Comparison of ENCODE assay signal across 1 fruit fly cellular context in genomic region chr3L:960557-960956, dm6.
TF ChIP-seq lines count a peak whose summit lies in the region.

No protein-coding gene starts in this region.

TF ChIP-seq in whole organism, embryonic, 481 proteins besides CTCF, POLR2A, EP300 and RAD21 (continued from another document):
- TF ChIP-seq Hr51 (GFP tag; optimal IDR thresholded peaks at IDR 0.05; lab: Kevin White, UChicago): peak in 1 of 2 experiments; percentile 55
- peak; percentile 45 for TF ChIP-seq scrt (GFP tag; optimal IDR thresholded peaks at IDR 0.05; lab: Kevin White, UChicago)
- no peak for TF ChIP-seq CG18476 (GFP tag; optimal IDR thresholded peaks at IDR 0.05; lab: Kevin White, UChicago)
- peak; percentile 4 for TF ChIP-seq CG4707 (GFP tag; optimal IDR thresholded peaks at IDR 0.05; lab: Kevin White, UChicago)
- peak; percentile 55 for TF ChIP-seq B-H2 (GFP tag; optimal IDR thresholded peaks at IDR 0.05; lab: Kevin White, UChicago)
- TF ChIP-seq ttk (GFP tag; IDR thresholded peaks at IDR 0.05; lab: Robert Waterston, UW): no peak
- TF ChIP-seq CG13296 (GFP tag; optimal IDR thresholded peaks at IDR 0.05; lab: Kevin White, UChicago): peak; percentile 75
- TF ChIP-seq bigmax (GFP tag; optimal IDR thresholded peaks at IDR 0.05; lab: Kevin White, UChicago): no peak
- TF ChIP-seq CG8281 (tag; optimal IDR thresholded peaks at IDR 0.05; lab: Kevin White, UChicago): peak; percentile 27
- peak in 1 of 2 experiments; percentile 58 for TF ChIP-seq Eip74EF (GFP tag; optimal IDR thresholded peaks at IDR 0.05; lab: Kevin White, UChicago)
- TF ChIP-seq NfI (GFP tag; optimal IDR thresholded peaks at IDR 0.05; lab: Kevin White, UChicago): no peak
- peak; percentile 37 for TF ChIP-seq dmrt99B (tag; optimal IDR thresholded peaks at IDR 0.05; lab: Kevin White, UChicago)
- TF ChIP-seq nau (GFP tag; optimal IDR thresholded peaks at IDR 0.05; lab: Kevin White, UChicago): peak; percentile 40
- peak; percentile 34 for TF ChIP-seq kah (GFP tag; optimal IDR thresholded peaks at IDR 0.05; lab: Kevin White, UChicago)
- no peak for TF ChIP-seq CG6765 (GFP tag; optimal IDR thresholded peaks at IDR 0.05; lab: Kevin White, UChicago)
- peak; percentile 42 for TF ChIP-seq CG17912 (GFP tag; optimal IDR thresholded peaks at IDR 0.05; lab: Kevin White, UChicago)
- peak; percentile 63 for TF ChIP-seq CG3281 (GFP tag; optimal IDR thresholded peaks at IDR 0.05; lab: Kevin White, UChicago)
- peak; percentile 60 for TF ChIP-seq CG15269 (tag; optimal IDR thresholded peaks at IDR 0.05; lab: Kevin White, UChicago)
- peak; percentile 3 for TF ChIP-seq fd64A (GFP tag; optimal IDR thresholded peaks at IDR 0.05; lab: Kevin White, UChicago)
- peak; percentile 37 for TF ChIP-seq unpg (GFP tag; optimal IDR thresholded peaks at IDR 0.05; lab: Kevin White, UChicago)
- TF ChIP-seq CG6272 (GFP tag; IDR thresholded peaks at IDR 0.05; lab: Robert Waterston, UW): no peak
- TF ChIP-seq odd (GFP tag; optimal IDR thresholded peaks at IDR 0.05; lab: Kevin White, UChicago): peak; percentile 56
- TF ChIP-seq CG13424 (tag; optimal IDR thresholded peaks at IDR 0.05; lab: Kevin White, UChicago): peak; percentile 46
- TF ChIP-seq Fer1 (GFP tag; optimal IDR thresholded peaks at IDR 0.05; lab: Kevin White, UChicago): peak; percentile 19
- TF ChIP-seq CG12219 (GFP tag; optimal IDR thresholded peaks at IDR 0.05; lab: Kevin White, UChicago): peak; percentile 40
- peak; percentile 28 for TF ChIP-seq CG13894 (tag; optimal IDR thresholded peaks at IDR 0.05; lab: Kevin White, UChicago)
- no peak for TF ChIP-seq CG6175 (GFP tag; IDR thresholded peaks at IDR 0.05; lab: Robert Waterston, UW)
- 0 out of 3 replicates have a peak, but pooled peaks have one; percentile 10 for TF ChIP-seq CG11695 (GFP tag; IDR thresholded peaks at IDR 0.05; lab: Robert Waterston, UW)
- no peak for TF ChIP-seq wdn (GFP tag; IDR thresholded peaks at IDR 0.05; lab: Robert Waterston, UW)
- TF ChIP-seq gem (tag; optimal IDR thresholded peaks at IDR 0.05; lab: Kevin White, UChicago): no peak
- peak; percentile 6 for TF ChIP-seq CrebB (tag; optimal IDR thresholded peaks at IDR 0.05; lab: Kevin White, UChicago)
- TF ChIP-seq PHDP (tag; optimal IDR thresholded peaks at IDR 0.05; lab: Kevin White, UChicago): peak; percentile 80
- TF ChIP-seq CG42726 (GFP tag; IDR thresholded peaks at IDR 0.05; lab: Robert Waterston, UW; ENCODE audit: partially characterized antibody): no peak
- peak; percentile 12 for TF ChIP-seq CG12769 (tag; optimal IDR thresholded peaks at IDR 0.05; lab: Kevin White, UChicago)
- no peak for TF ChIP-seq CG8388 (GFP tag; optimal IDR thresholded peaks at IDR 0.05; lab: Kevin White, UChicago)
- TF ChIP-seq CG12071 (GFP tag; optimal IDR thresholded peaks at IDR 0.05; lab: Kevin White, UChicago): peak; percentile 74
- peak; percentile 27 for TF ChIP-seq CG17385 (GFP tag; optimal IDR thresholded peaks at IDR 0.05; lab: Kevin White, UChicago)
- peak; percentile 23 for TF ChIP-seq Vsx1 (GFP tag; optimal IDR thresholded peaks at IDR 0.05; lab: Kevin White, UChicago)
- TF ChIP-seq Sox102F (GFP tag; optimal IDR thresholded peaks at IDR 0.05; lab: Kevin White, UChicago): peak; percentile 18
- no peak for TF ChIP-seq chinmo (GFP tag; IDR thresholded peaks at IDR 0.05; lab: Robert Waterston, UW; ENCODE audit: partially characterized antibody)
- TF ChIP-seq unc-4 (GFP tag; IDR thresholded peaks at IDR 0.05; lab: Robert Waterston, UW; ENCODE audit: partially characterized antibody): no peak
- peak; percentile 33 for TF ChIP-seq HHEX (GFP tag; optimal IDR thresholded peaks at IDR 0.05; lab: Kevin White, UChicago)
- no peak for TF ChIP-seq CG1792 (GFP tag; optimal IDR thresholded peaks at IDR 0.05; lab: Kevin White, UChicago)
- peak; percentile 68 for TF ChIP-seq run (tag; optimal IDR thresholded peaks at IDR 0.05; lab: Kevin White, UChicago)
- TF ChIP-seq tna (GFP tag; IDR thresholded peaks at IDR 0.05; lab: Robert Waterston, UW; ENCODE audit: partially characterized antibody): no peak
- peak; percentile 9 for TF ChIP-seq CG17359 (tag; optimal IDR thresholded peaks at IDR 0.05; lab: Kevin White, UChicago)
- TF ChIP-seq CG11093 (GFP tag; IDR thresholded peaks at IDR 0.05; lab: Robert Waterston, UW): no peak
- peak; percentile 15 for TF ChIP-seq Hmr (GFP tag; optimal IDR thresholded peaks at IDR 0.05; lab: Kevin White, UChicago)
- TF ChIP-seq HmgZ (tag; optimal IDR thresholded peaks at IDR 0.05; lab: Kevin White, UChicago): peak; percentile 12
- no peak for TF ChIP-seq MESR4 (GFP tag; optimal IDR thresholded peaks at IDR 0.05; lab: Kevin White, UChicago)
- peak; percentile 13 for TF ChIP-seq CG10147 (GFP tag; optimal IDR thresholded peaks at IDR 0.05; lab: Kevin White, UChicago)
- peak; percentile 25 for TF ChIP-seq CG8924 (tag; optimal IDR thresholded peaks at IDR 0.05; lab: Kevin White, UChicago)
- no peak for TF ChIP-seq fru (optimal IDR thresholded peaks at IDR 0.05; lab: Kevin White, UChicago)
- TF ChIP-seq mirr (GFP tag; optimal IDR thresholded peaks at IDR 0.05; lab: Kevin White, UChicago): peak; percentile 72
- TF ChIP-seq CG2678 (tag; optimal IDR thresholded peaks at IDR 0.05; lab: Kevin White, UChicago): peak; percentile 73
- TF ChIP-seq sug (tag; optimal IDR thresholded peaks at IDR 0.05; lab: Kevin White, UChicago): peak; percentile 60
- TF ChIP-seq CG9609 (GFP tag; optimal IDR thresholded peaks at IDR 0.05; lab: Kevin White, UChicago): no peak
- TF ChIP-seq salm (tag; optimal IDR thresholded peaks at IDR 0.05; lab: Kevin White, UChicago): peak; percentile 39
